Worm (Caenorhabditis elegans) whole organism, L1 larva: ENCODE data around the gene enri-1.

Source experiments
- C34B4.2 ChIP-seq: sonication (generic microtip); optimal IDR thresholded peaks from 2 replicates; lab custom pipeline; 2017; ENCODE audit warnings: mild to moderate bottlenecking, missing genetic modification characterization, missing compliant biosample characterization
- F16B12.6 ChIP-seq: fragments of 150-350 bp; optimal IDR thresholded peaks from 2 replicates; lab custom pipeline; 2014; ENCODE audit warnings: missing biosample characterization, missing genetic modification characterization
- Y116A8C.19 ChIP-seq: sonication (generic microtip); optimal IDR thresholded peaks from 2 replicates; lab custom pipeline; 2016; ENCODE audit warnings: missing compliant biosample characterization, missing genetic modification characterization, borderline replicate concordance
- aly-2 ChIP-seq: fragments of 150-350 bp; optimal IDR thresholded peaks from 2 replicates; lab custom pipeline; 2014; ENCODE audit warnings: missing biosample characterization, missing genetic modification characterization
- ama-1 ChIP-seq: fragments of 150-350 bp; optimal IDR thresholded peaks from 2 replicates; lab custom pipeline; 2014
- blmp-1 ChIP-seq: fragments of 150-350 bp; optimal IDR thresholded peaks from 2 replicates; lab custom pipeline; 2014; ENCODE audit warnings: missing biosample characterization, missing genetic modification characterization
- ceh-63 ChIP-seq: fragments of 200-800 bp; sonication (Bioruptor generic); optimal IDR thresholded peaks from 2 replicates; lab custom pipeline; 2018; ENCODE audit warnings: mild to moderate bottlenecking, missing genetic modification characterization, missing compliant biosample characterization
- ceh-88 ChIP-seq: fragments of 200-800 bp; sonication (Bioruptor generic); IDR thresholded peaks from 2 replicates; pipeline ENCODE4 v1.3.6; 2022; ENCODE audit warnings: missing genetic modification characterization, missing compliant biosample characterization
- ces-1 ChIP-seq: fragments of 150-350 bp; optimal IDR thresholded peaks from 2 replicates; lab custom pipeline; 2014; ENCODE audit warnings: missing biosample characterization, missing genetic modification reagents, missing genetic modification characterization
- dsc-1 ChIP-seq: sonication (generic microtip); optimal IDR thresholded peaks from 2 replicates; lab custom pipeline; 2016; ENCODE audit warnings: mild to moderate bottlenecking, missing genetic modification characterization, missing compliant biosample characterization
- efl-1 ChIP-seq, 4 experiments: fragments of 150-350 bp; optimal IDR thresholded peaks in 3 of 4; peaks in 1 of 4; 1 replicate in 1 of 4; 2 replicates in 3 of 4; lab custom pipeline; 2014; ENCODE audit warnings: missing biosample characterization in 2 of 4, missing genetic modification characterization in 2 of 4, missing genetic modification reagents in 2 of 4
- egl-27 ChIP-seq, 2 experiments: fragments of 150-350 bp in 1 of 2; sonication (generic microtip); optimal IDR thresholded peaks; 3 replicates each; lab custom pipeline; 2017 to 2018; ENCODE audit warnings: missing biosample characterization in 2 of 2, missing genetic modification characterization in 2 of 2, missing genetic modification reagents in 2 of 2
- elt-3 ChIP-seq, 6 experiments: fragments of 150-350 bp in 1 of 6; sonication (generic microtip); optimal IDR thresholded peaks; 2 replicates each; lab custom pipeline; 2017 to 2018; ENCODE audit warnings: missing biosample characterization in 6 of 6, missing genetic modification characterization in 6 of 6, inconsistent platforms in 1 of 6
- fkh-10 ChIP-seq: sonication (generic microtip); optimal IDR thresholded peaks from 2 replicates; lab custom pipeline; 2017; ENCODE audit warnings: missing biosample characterization, missing genetic modification reagents, missing genetic modification characterization
- fkh-4 ChIP-seq: sonication (generic microtip); optimal IDR thresholded peaks from 2 replicates; lab custom pipeline; 2016; ENCODE audit warnings: missing compliant biosample characterization, missing genetic modification characterization, borderline replicate concordance
- fos-1 ChIP-seq: fragments of 150-350 bp; optimal IDR thresholded peaks from 2 replicates; lab custom pipeline; 2014; ENCODE audit warnings: missing biosample characterization, missing genetic modification characterization
- grh-1 ChIP-seq: fragments of 200-800 bp; sonication (Bioruptor generic); IDR thresholded peaks from 2 replicates; pipeline ENCODE4 v1.3.6; 2022; ENCODE audit warnings: missing genetic modification reagents, missing genetic modification characterization, missing compliant biosample characterization
- hlh-17 ChIP-seq: fragments of 200-800 bp; sonication (Bioruptor generic); optimal IDR thresholded peaks from 2 replicates; lab custom pipeline; 2018; ENCODE audit warnings: missing genetic modification characterization, mild to moderate bottlenecking, missing compliant biosample characterization, moderate library complexity, borderline replicate concordance
- hlh-4 ChIP-seq: sonication (generic microtip); optimal IDR thresholded peaks from 2 replicates; lab custom pipeline; 2016; ENCODE audit warnings: mild to moderate bottlenecking, missing genetic modification characterization, missing compliant biosample characterization
- hpl-2 ChIP-seq: fragments of 150-350 bp; optimal IDR thresholded peaks from 2 replicates; lab custom pipeline; 2014; ENCODE audit warnings: missing biosample characterization, missing genetic modification reagents, missing genetic modification characterization
- isw-1 ChIP-seq: fragments of 200-800 bp; sonication (Bioruptor generic); IDR thresholded peaks from 2 replicates; pipeline ENCODE4 v1.3.6; 2022; ENCODE audit warnings: missing genetic modification characterization, missing compliant biosample characterization
- lin-13 ChIP-seq: fragments of 150-350 bp; optimal IDR thresholded peaks from 2 replicates; lab custom pipeline; 2014; ENCODE audit warnings: missing biosample characterization, missing genetic modification reagents, missing genetic modification characterization
- lin-14 ChIP-seq: fragments of 200-800 bp; sonication (Bioruptor generic); optimal IDR thresholded peaks from 2 replicates; lab custom pipeline; 2018; ENCODE audit warnings: mild to moderate bottlenecking, missing genetic modification characterization, moderate library complexity, missing compliant biosample characterization
- lin-15B ChIP-seq: fragments of 150-350 bp; sonication (generic microtip); optimal IDR thresholded peaks from 3 replicates; lab custom pipeline; 2014; ENCODE audit warnings: missing biosample characterization, missing genetic modification characterization
- lir-3 ChIP-seq: sonication (generic microtip); optimal IDR thresholded peaks from 2 replicates; lab custom pipeline; 2016; ENCODE audit warnings: mild to moderate bottlenecking, missing genetic modification characterization, moderate library complexity, missing compliant biosample characterization; ENCODE audit not compliant: poor library complexity
- lsy-2 ChIP-seq, 2 experiments: fragments of 150-350 bp; optimal IDR thresholded peaks; 2 replicates each; lab custom pipeline; 2014; ENCODE audit warnings: missing biosample characterization in 2 of 2, missing genetic modification characterization in 2 of 2
- nhr-20 ChIP-seq: sonication (generic microtip); optimal IDR thresholded peaks from 2 replicates; lab custom pipeline; 2016; ENCODE audit warnings: mild to moderate bottlenecking, missing genetic modification characterization, missing compliant biosample characterization
- nhr-28 ChIP-seq: fragments of 150-350 bp; optimal IDR thresholded peaks from 2 replicates; lab custom pipeline; 2014; ENCODE audit warnings: missing biosample characterization, missing genetic modification characterization
- nhr-71 ChIP-seq: sonication (generic microtip); optimal IDR thresholded peaks from 2 replicates; lab custom pipeline; 2016; ENCODE audit warnings: mild to moderate bottlenecking, missing genetic modification characterization, moderate library complexity, missing compliant biosample characterization
- nhr-76 ChIP-seq: sonication (generic microtip); optimal IDR thresholded peaks from 2 replicates; lab custom pipeline; 2017; ENCODE audit warnings: missing biosample characterization, missing genetic modification characterization
- nhr-77 ChIP-seq: fragments of 150-350 bp; optimal IDR thresholded peaks from 2 replicates; lab custom pipeline; 2014; ENCODE audit warnings: missing biosample characterization, missing genetic modification characterization
- nhr-84 ChIP-seq: sonication (generic microtip); optimal IDR thresholded peaks from 2 replicates; lab custom pipeline; 2017; ENCODE audit warnings: missing biosample characterization, missing genetic modification characterization
- rnt-1 ChIP-seq: sonication (generic microtip); optimal IDR thresholded peaks from 2 replicates; lab custom pipeline; 2016; ENCODE audit warnings: mild to moderate bottlenecking, missing genetic modification characterization, moderate library complexity, missing compliant biosample characterization
- sox-4 ChIP-seq: sonication (generic microtip); optimal IDR thresholded peaks from 2 replicates; lab custom pipeline; 2016; ENCODE audit warnings: missing genetic modification characterization, missing compliant biosample characterization
- sup-37 ChIP-seq: fragments of 200-800 bp; sonication (Bioruptor generic); optimal IDR thresholded peaks from 2 replicates; lab custom pipeline; 2018; ENCODE audit warnings: mild to moderate bottlenecking, missing genetic modification characterization, missing compliant biosample characterization
- swsn-7 ChIP-seq: sonication (generic microtip); optimal IDR thresholded peaks from 2 replicates; lab custom pipeline; 2016; ENCODE audit warnings: missing genetic modification characterization, missing compliant biosample characterization
- unc-62 ChIP-seq: fragments of 150-350 bp; optimal IDR thresholded peaks from 2 replicates; lab custom pipeline; 2014; ENCODE audit warnings: missing biosample characterization, missing genetic modification reagents, missing genetic modification characterization
- unc-86 ChIP-seq: sonication (generic microtip); optimal IDR thresholded peaks from 2 replicates; lab custom pipeline; 2016; ENCODE audit warnings: missing genetic modification characterization, missing compliant biosample characterization
- vab-15 ChIP-seq: sonication (generic microtip); optimal IDR thresholded peaks from 2 replicates; lab custom pipeline; 2017; ENCODE audit warnings: missing genotype, mild to moderate bottlenecking, missing genetic modification characterization, missing compliant biosample characterization
- zip-4 ChIP-seq: fragments of 200-800 bp; sonication (Bioruptor generic); optimal IDR thresholded peaks from 2 replicates; lab custom pipeline; 2018; ENCODE audit warnings: mild to moderate bottlenecking, missing genetic modification characterization, moderate library complexity, missing compliant biosample characterization
- ztf-11 ChIP-seq, 2 experiments: sonication (generic microtip); optimal IDR thresholded peaks; 2 replicates each; lab custom pipeline; 2016 to 2017; ENCODE audit warnings: missing genetic modification characterization in 2 of 2, missing biosample characterization in 1 of 2, missing compliant biosample characterization in 1 of 2
- ztf-4 ChIP-seq: fragments of 150-350 bp; optimal IDR thresholded peaks from 2 replicates; lab custom pipeline; 2014; ENCODE audit warnings: missing biosample characterization, missing genetic modification characterization

The enri-1 gene

ce11 chrII:2304575-2304974 lies 36.8 kb downstream of the enri-1 start (continued):
- TF ChIP-seq egl-27 (tag; optimal IDR thresholded peaks at IDR 0.05; lab: Kevin White, UChicago): no peak
- no peak for TF ChIP-seq hpl-2 (GFP tag; lab: Kevin White, UChicago)

- no peak for TF ChIP-seq efl-1 (optimal IDR thresholded peaks at IDR 0.05; lab: Kevin White, UChicago)
- TF ChIP-seq efl-1 (GFP tag; optimal IDR thresholded peaks at IDR 0.05 in 1 of 2; lab: Kevin White, UChicago): peak in 1 of 2 experiments; percentile 22
- no peak for TF ChIP-seq lin-15B (tag; lab: Kevin White, UChicago)
Measured at ce11 chrII:2302330-2302729, 39.1 kb downstream of the enri-1 start, which contains the start of gene B0281.6. Gene B0281.6, minus strand, starts transcription at chrII:2302430.

DNA sequence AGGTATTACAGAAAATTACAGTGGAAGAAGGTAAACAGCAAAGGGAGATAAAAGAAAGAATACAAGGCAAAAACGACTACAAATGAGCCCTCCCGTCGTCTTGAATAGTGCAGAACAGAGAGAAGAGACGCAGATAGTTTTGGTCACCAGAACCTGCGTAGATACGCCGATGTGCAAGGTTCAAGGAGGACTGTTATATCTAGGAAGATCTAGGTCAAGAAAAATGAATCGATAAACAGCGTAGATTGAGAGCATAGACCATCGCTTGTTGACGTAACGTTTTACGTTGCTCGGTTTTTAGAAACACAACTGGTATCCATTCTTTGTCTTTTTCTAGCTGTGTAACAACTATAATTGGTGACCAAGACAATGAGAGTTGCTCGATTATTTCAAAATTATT lies 40.6 kb downstream of the enri-1 start, which contains the start of gene B0281.5:
TSS of gene B0281.5 (minus strand) at position 101 of the 400 bp plus-strand sequence.
- no peak for TF ChIP-seq Y116A8C.19 (tag; lab: Kevin White, UChicago)
- no peak for TF ChIP-seq fos-1 (tag; lab: Kevin White, UChicago)
- TF ChIP-seq elt-3 (tag; optimal IDR thresholded peaks at IDR 0.05; lab: Kevin White, UChicago): no peak
- TF ChIP-seq nhr-77 (tag; lab: Kevin White, UChicago): no peak
- TF ChIP-seq ama-1 (lab: Kevin White, UChicago): no peak
- no peak for TF ChIP-seq ceh-88 (GFP tag; lab: Robert Waterston, UW)
- TF ChIP-seq unc-62 (GFP tag; lab: Kevin White, UChicago): no peak
- no peak for TF ChIP-seq vab-15 (tag; lab: Kevin White, UChicago)
- no peak for TF ChIP-seq sox-4 (tag; lab: Kevin White, UChicago)
- TF ChIP-seq ztf-4: no peak
- TF ChIP-seq lin-13 (GFP tag; lab: Kevin White, UChicago): no peak
- TF ChIP-seq blmp-1 (tag; lab: Kevin White, UChicago): no peak
- TF ChIP-seq lir-3 (tag; lab: Kevin White, UChicago): no peak
- no peak for TF ChIP-seq lsy-2 (tag; optimal IDR thresholded peaks at IDR 0.05; lab: Kevin White, UChicago)
- no peak for TF ChIP-seq nhr-28
- TF ChIP-seq unc-86 (tag; lab: Kevin White, UChicago): no peak
- no peak for TF ChIP-seq ces-1 (GFP tag; lab: Kevin White, UChicago)
- no peak for TF ChIP-seq isw-1 (GFP tag; lab: Robert Waterston, UW)
- TF ChIP-seq hlh-4 (tag; lab: Kevin White, UChicago): no peak
- no peak for TF ChIP-seq lin-14 (GFP tag; lab: Kevin White, UChicago)
- TF ChIP-seq, all 84 proteins: peak for 0

DNA sequence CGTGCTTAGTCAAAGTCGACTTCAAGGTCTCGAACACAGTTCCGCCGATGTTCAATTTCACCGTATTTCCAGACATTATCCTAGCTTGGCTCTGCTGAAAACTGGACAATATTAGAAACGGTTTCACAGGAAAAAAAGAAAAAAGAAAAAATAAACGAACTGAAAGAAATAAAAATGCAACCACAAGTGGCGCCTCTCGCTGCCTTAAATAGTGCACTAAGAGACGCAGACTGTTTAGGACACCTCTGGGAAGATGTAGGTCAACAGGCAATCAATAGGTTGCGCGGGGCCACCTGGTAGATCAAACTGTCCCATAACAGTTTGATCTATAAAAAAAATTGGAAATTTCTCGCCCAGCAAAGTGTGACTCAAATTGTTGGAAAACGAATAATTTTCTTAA lies 42.7 kb downstream of the enri-1 start, which contains the start of gene B0281.4:
TSS of gene B0281.4 (minus strand) at position 101 of the 400 bp plus-strand sequence.
- TF ChIP-seq zip-4 (GFP tag; lab: Kevin White, UChicago): no peak
- TF ChIP-seq C34B4.2 (tag; lab: Kevin White, UChicago): no peak
- no peak for TF ChIP-seq ztf-11 (tag; optimal IDR thresholded peaks at IDR 0.05; lab: Kevin White, UChicago)
- no peak for TF ChIP-seq nhr-71
- TF ChIP-seq aly-2 (tag; lab: Kevin White, UChicago): no peak
- TF ChIP-seq hlh-17 (GFP tag; lab: Kevin White, UChicago): no peak
- no peak for TF ChIP-seq nhr-76 (tag; lab: Kevin White, UChicago)
- no peak for TF ChIP-seq sup-37 (GFP tag; lab: Kevin White, UChicago)
- TF ChIP-seq rnt-1 (tag; lab: Kevin White, UChicago): no peak
- TF ChIP-seq, all 84 proteins: peak for 0

DNA sequence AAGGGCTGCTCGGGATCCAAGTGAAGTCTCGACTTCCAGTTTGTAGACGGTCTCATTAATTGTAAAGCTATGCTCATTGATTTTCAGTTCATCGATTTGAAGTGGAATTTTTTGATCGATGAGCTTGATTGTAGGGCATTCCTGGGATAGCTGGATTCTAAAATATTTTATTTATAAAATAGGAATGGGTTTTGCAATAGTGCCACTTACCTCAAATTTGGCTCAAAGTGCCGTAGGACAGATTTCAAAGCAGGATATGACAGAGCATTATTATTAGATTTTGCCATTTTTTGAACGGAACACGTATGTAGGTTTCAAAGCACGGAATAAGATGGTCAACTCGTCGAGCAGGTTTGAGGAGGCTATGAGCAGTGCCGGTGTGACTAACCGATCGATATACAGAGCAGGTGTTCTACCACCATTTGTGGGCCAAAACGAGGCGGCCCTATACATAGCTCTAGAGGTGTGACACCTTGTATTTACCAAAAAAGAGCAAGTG lies 45.5 kb downstream of the enri-1 start, which contains the start of gene fbxc-25:
TSS of gene fbxc-25 (minus strand) at position 449 of the 499 bp plus-strand sequence.
- TF ChIP-seq grh-1 (GFP tag; lab: Robert Waterston, UW) (no peak), lin-14 (GFP tag; lab: Kevin White, UChicago) (no peak), nhr-20 (tag; lab: Kevin White, UChicago) (no peak), ztf-4 (no peak), nhr-84 (tag; lab: Kevin White, UChicago) (no peak), lir-3 (tag; lab: Kevin White, UChicago) (no peak), egl-27 (tag; optimal IDR thresholded peaks at IDR 0.05; lab: Kevin White, UChicago) (no peak), swsn-7 (tag; lab: Kevin White, UChicago) (no peak), fkh-10 (GFP tag; lab: Kevin White, UChicago) (no peak), hlh-4 (tag; lab: Kevin White, UChicago) (no peak), dsc-1 (tag; lab: Kevin White, UChicago) (no peak), fkh-4 (no peak), F16B12.6 (no peak), ceh-63 (GFP tag; lab: Kevin White, UChicago) (no peak), efl-1 (optimal IDR thresholded peaks at IDR 0.05; lab: Kevin White, UChicago) (no peak), efl-1 (GFP tag; optimal IDR thresholded peaks at IDR 0.05 in 1 of 2; lab: Kevin White, UChicago) (no peak)
